Worm (Caenorhabditis elegans) whole organism, L3 larva: ENCODE measurements around the gene srw-108.

Experiments used
- aly-2 ChIP-seq: fragments of 150-350 bp; optimal IDR thresholded peaks from 2 replicates; lab custom pipeline; 2014; ENCODE audit warnings: missing biosample characterization, missing genetic modification characterization
- ama-1 ChIP-seq: fragments of 150-350 bp; optimal IDR thresholded peaks from 2 replicates; lab custom pipeline; 2018
- ceh-16 ChIP-seq: sonication (generic microtip); optimal IDR thresholded peaks from 2 replicates; lab custom pipeline; 2017; ENCODE audit warnings: missing biosample characterization, missing genetic modification characterization
- ceh-28 ChIP-seq: fragments of 150-350 bp; optimal IDR thresholded peaks from 2 replicates; lab custom pipeline; 2014; ENCODE audit warnings: missing biosample characterization, missing genetic modification reagents, missing genetic modification characterization
- daf-12 ChIP-seq: fragments of 150-350 bp; optimal IDR thresholded peaks from 2 replicates; lab custom pipeline; 2014; ENCODE audit warnings: missing biosample characterization, missing genetic modification reagents, missing genetic modification characterization
- egl-27 ChIP-seq: sonication (generic microtip); optimal IDR thresholded peaks from 4 replicates; lab custom pipeline; 2017; ENCODE audit warnings: missing biosample characterization, missing genetic modification reagents, missing genetic modification characterization
- egl-5 ChIP-seq: fragments of 150-350 bp; optimal IDR thresholded peaks from 2 replicates; lab custom pipeline; 2017; ENCODE audit warnings: missing biosample characterization, missing genetic modification reagents, missing genetic modification characterization, inconsistent platforms
- elt-1 ChIP-seq: fragments of 150-350 bp; optimal IDR thresholded peaks from 2 replicates; lab custom pipeline; 2014; ENCODE audit warnings: missing biosample characterization, missing genetic modification characterization
- elt-2 ChIP-seq: sonication (generic microtip); optimal IDR thresholded peaks from 2 replicates; lab custom pipeline; 2016; ENCODE audit warnings: missing genetic modification reagents, mild to moderate bottlenecking, missing genetic modification characterization, missing compliant biosample characterization
- elt-3 ChIP-seq, 3 experiments: fragments of 150-350 bp in 1 of 3; sonication (generic microtip) in 2 of 3; optimal IDR thresholded peaks; 2 replicates in 2 of 3; 4 replicates in 1 of 3; lab custom pipeline; 2014 to 2017; ENCODE audit warnings: missing biosample characterization in 3 of 3, missing genetic modification characterization in 3 of 3
- hmg-11 ChIP-seq: sonication (generic microtip); optimal IDR thresholded peaks from 2 replicates; lab custom pipeline; 2016; ENCODE audit warnings: missing genetic modification characterization, missing compliant biosample characterization
- jun-1 ChIP-seq: fragments of 150-350 bp; optimal IDR thresholded peaks from 2 replicates; lab custom pipeline; 2014; ENCODE audit warnings: missing biosample characterization, missing genetic modification reagents, missing genetic modification characterization
- lin-15B ChIP-seq: fragments of 150-350 bp; optimal IDR thresholded peaks from 2 replicates; lab custom pipeline; 2014; ENCODE audit warnings: missing biosample characterization, missing genetic modification characterization
- lin-39 ChIP-seq: fragments of 150-350 bp; optimal IDR thresholded peaks from 2 replicates; lab custom pipeline; 2018; ENCODE audit warnings: missing biosample characterization, missing genetic modification reagents, missing genetic modification characterization
- lsy-12 ChIP-seq: sonication (generic microtip); optimal IDR thresholded peaks from 2 replicates; lab custom pipeline; 2016; ENCODE audit warnings: mild to moderate bottlenecking, missing genetic modification characterization, missing compliant biosample characterization
- mdl-1 ChIP-seq: fragments of 150-350 bp; optimal IDR thresholded peaks from 2 replicates; lab custom pipeline; 2014; ENCODE audit warnings: missing biosample characterization, missing genetic modification characterization
- mml-1 ChIP-seq: fragments of 150-350 bp; sonication (generic microtip); optimal IDR thresholded peaks from 3 replicates; lab custom pipeline; 2014; ENCODE audit warnings: missing biosample characterization, missing genetic modification characterization
- nhr-12 ChIP-seq: fragments of 150-350 bp; optimal IDR thresholded peaks from 2 replicates; lab custom pipeline; 2014; ENCODE audit warnings: missing biosample characterization, missing genetic modification characterization
- nhr-23 ChIP-seq: fragments of 150-350 bp; optimal IDR thresholded peaks from 2 replicates; lab custom pipeline; 2014; ENCODE audit warnings: missing biosample characterization, missing genetic modification reagents, missing genetic modification characterization
- nhr-28 ChIP-seq: fragments of 150-350 bp; optimal IDR thresholded peaks from 2 replicates; lab custom pipeline; 2014; ENCODE audit warnings: missing biosample characterization, missing genetic modification characterization
- nhr-43 ChIP-seq: sonication (generic microtip); optimal IDR thresholded peaks from 2 replicates; lab custom pipeline; 2016; ENCODE audit warnings: mild to moderate bottlenecking, missing genetic modification characterization, missing compliant biosample characterization; ENCODE audit not compliant: poor library complexity, severe bottlenecking
- nhr-76 ChIP-seq: fragments of 150-350 bp; sonication (generic microtip); optimal IDR thresholded peaks from 5 replicates; lab custom pipeline; 2014; ENCODE audit warnings: missing biosample characterization, missing genetic modification characterization
- pha-4 ChIP-seq: fragments of 150-350 bp; optimal IDR thresholded peaks from 2 replicates; lab custom pipeline; 2014; ENCODE audit warnings: missing biosample characterization, missing genetic modification reagents, missing genetic modification characterization
- pqm-1 ChIP-seq: fragments of 150-350 bp; optimal IDR thresholded peaks from 2 replicates; lab custom pipeline; 2017; ENCODE audit warnings: missing biosample characterization, missing genetic modification characterization, inconsistent platforms
- sea-2 ChIP-seq: fragments of 150-350 bp; sonication (generic microtip); optimal IDR thresholded peaks from 4 replicates; lab custom pipeline; 2014; ENCODE audit warnings: missing biosample characterization, missing genetic modification reagents, missing genetic modification characterization
- snpc-4 ChIP-seq: fragments of 150-350 bp; optimal IDR thresholded peaks from 2 replicates; lab custom pipeline; 2014; ENCODE audit warnings: missing biosample characterization, missing genetic modification characterization
- tbx-2 ChIP-seq: sonication (generic microtip); optimal IDR thresholded peaks from 2 replicates; lab custom pipeline; 2016; ENCODE audit warnings: mild to moderate bottlenecking, missing genetic modification characterization, missing compliant biosample characterization
- unc-39 ChIP-seq: sonication (generic microtip); optimal IDR thresholded peaks from 4 replicates; lab custom pipeline; 2017; ENCODE audit warnings: missing biosample characterization, missing genetic modification characterization
- zag-1 ChIP-seq: fragments of 150-350 bp; optimal IDR thresholded peaks from 2 replicates; lab custom pipeline; 2014; ENCODE audit warnings: missing biosample characterization, missing genetic modification characterization
- ztf-11 ChIP-seq: fragments of 150-350 bp; optimal IDR thresholded peaks from 2 replicates; lab custom pipeline; 2014; ENCODE audit warnings: missing biosample characterization, missing genetic modification characterization

The srw-108 gene

ce11 chrV:487980-488379 is 39.7 kb upstream of the srw-108 start:
- TF ChIP-seq tbx-2 (tag; lab: Kevin White, UChicago): no peak
- no peak for TF ChIP-seq nhr-28 (tag; lab: Kevin White, UChicago)
- no peak for TF ChIP-seq nhr-12 (tag; lab: Kevin White, UChicago)
- TF ChIP-seq, all 47 proteins: peak for 0

ce11 chrV:489320-489719 is 38.4 kb upstream of the srw-108 start, which contains the start of gene nhr-106:
TSS of gene nhr-106 (plus strand) at chrV:489620.
- peak; percentile 39 for TF ChIP-seq elt-2 (tag; lab: Kevin White, UChicago)
- no peak for TF ChIP-seq egl-5 (tag; lab: Kevin White, UChicago)
- TF ChIP-seq pqm-1: peak; percentile 6

ce11 chrV:491432-491831 is 36.3 kb upstream of the srw-108 start, which contains the start of gene str-196:
TSS of gene str-196 (plus strand) at chrV:491732.
- TF ChIP-seq ceh-16 (no peak), mdl-1 (tag; lab: Kevin White, UChicago) (no peak), pqm-1 (no peak), jun-1 (no peak), lin-15B (tag; lab: Kevin White, UChicago) (no peak), ama-1 (lab: Kevin White, UChicago) (no peak), sea-2 (GFP tag; lab: Kevin White, UChicago) (no peak), snpc-4 (no peak), nhr-43 (tag; lab: Kevin White, UChicago) (no peak), aly-2 (tag; lab: Kevin White, UChicago) (no peak), lin-39 (tag; lab: Kevin White, UChicago) (no peak), mml-1 (no peak)
- TF ChIP-seq, all 47 proteins: peak for 0

ce11 chrV:494284-494683 is 33.4 kb upstream of the srw-108 start, which contains the start of gene nhr-131:
TSS of gene nhr-131 (plus strand) at chrV:494370.
- TF ChIP-seq nhr-23 (tag; lab: Kevin White, UChicago) (peak; percentile 30), jun-1 (peak; percentile 40), elt-2 (tag; lab: Kevin White, UChicago) (peak; percentile 70), ztf-11 (no peak), ceh-28 (tag; lab: Kevin White, UChicago) (peak; percentile 66), egl-5 (tag; lab: Kevin White, UChicago) (no peak), elt-3 (tag; optimal IDR thresholded peaks at IDR 0.05; lab: Kevin White, UChicago) (peak in 2 of 3 experiments; percentile 33 to 43), pqm-1 (peak; percentile 30), pha-4 (tag; lab: Kevin White, UChicago) (peak; percentile 47)

ce11 chrV:497399-497798 is 30.3 kb upstream of the srw-108 start, which contains the start of gene T01G6.1:
TSS of gene T01G6.1 (plus strand) at chrV:497699.
- TF ChIP-seq pha-4 (tag; lab: Kevin White, UChicago) (no peak), sea-2 (GFP tag; lab: Kevin White, UChicago) (no peak), ceh-16 (no peak), zag-1 (no peak), lsy-12 (tag; lab: Kevin White, UChicago) (no peak), lin-15B (tag; lab: Kevin White, UChicago) (no peak), hmg-11 (tag; lab: Kevin White, UChicago) (no peak)

- TF ChIP-seq lin-15B (tag; lab: Kevin White, UChicago): no peak
- TF ChIP-seq elt-1 (tag; lab: Kevin White, UChicago): no peak
- TF ChIP-seq pqm-1: no peak
- TF ChIP-seq ztf-11: no peak
- TF ChIP-seq elt-2 (tag; lab: Kevin White, UChicago): no peak
- no peak for TF ChIP-seq egl-27 (tag; lab: Kevin White, UChicago)
- TF ChIP-seq egl-5 (tag; lab: Kevin White, UChicago): no peak
- no peak for TF ChIP-seq hmg-11 (tag; lab: Kevin White, UChicago)
- TF ChIP-seq jun-1: no peak
- no peak for TF ChIP-seq mml-1
- TF ChIP-seq unc-39: no peak
- TF ChIP-seq lsy-12 (tag; lab: Kevin White, UChicago): no peak
- no peak for TF ChIP-seq nhr-76
- no peak for TF ChIP-seq daf-12 (tag; lab: Kevin White, UChicago)
Measured at ce11 chrV:500535-500934, 27.2 kb upstream of the srw-108 start.
